Fruit fly (Drosophila melanogaster) whole organism, embryonic: ENCODE data around the gene glob1.
A peak's percentile ranks its signal among the peaks of the same experiment; 100 is the strongest.

Experiments used
- ATbp ChIP-seq: fragments of 200-800 bp; sonication (Bioruptor generic); optimal IDR thresholded peaks from 2 replicates; lab custom pipeline; 2017; ENCODE audit warnings: missing biosample characterization, mild to moderate bottlenecking, missing genetic modification characterization, missing genetic modification reagents
- Atf3 ChIP-seq: fragments of 200-800 bp; sonication (Bioruptor generic); optimal IDR thresholded peaks from 3 replicates; lab custom pipeline; 2016; ENCODE audit warnings: missing biosample characterization, missing genetic modification characterization
- CG10147 ChIP-seq: fragments of 200-800 bp; sonication (Bioruptor generic); optimal IDR thresholded peaks from 2 replicates; lab custom pipeline; 2019; ENCODE audit warnings: missing biosample characterization, mild to moderate bottlenecking, missing genetic modification characterization, moderate library complexity
- CG10543 ChIP-seq: fragments of 200-800 bp; sonication (Bioruptor generic); optimal IDR thresholded peaks from 3 replicates; lab custom pipeline; 2017; ENCODE audit warnings: missing biosample characterization, mild to moderate bottlenecking, missing genetic modification characterization, moderate library complexity
- CG11398 ChIP-seq: fragments of 200-800 bp; sonication (Bioruptor generic); optimal IDR thresholded peaks from 2 replicates; lab custom pipeline; 2016; ENCODE audit warnings: missing biosample characterization, missing genetic modification characterization
- CG12659 ChIP-seq: fragments of 200-800 bp; sonication (Bioruptor generic); optimal IDR thresholded peaks from 3 replicates; lab custom pipeline; 2017; ENCODE audit warnings: mild to moderate bottlenecking, missing biosample characterization, missing genetic modification reagents, missing genetic modification characterization
- CG13287 ChIP-seq: fragments of 200-800 bp; sonication (Bioruptor generic); IDR thresholded peaks from 2 replicates; pipeline ENCODE4 v1.3.6; 2022; ENCODE audit warnings: missing biosample characterization, missing genetic modification characterization; ENCODE audit not compliant: partially characterized antibody
- CG13624 ChIP-seq: fragments of 200-800 bp; sonication (Bioruptor generic); optimal IDR thresholded peaks from 2 replicates; lab custom pipeline; 2016; ENCODE audit warnings: missing biosample characterization, missing genetic modification characterization
- CG14710 ChIP-seq: fragments of 200-800 bp; sonication (Bioruptor generic); optimal IDR thresholded peaks from 3 replicates; lab custom pipeline; 2019; ENCODE audit warnings: missing biosample characterization, mild to moderate bottlenecking, missing genetic modification characterization, moderate library complexity
- CG14860 ChIP-seq: fragments of 200-800 bp; sonication (Bioruptor generic); IDR thresholded peaks from 3 replicates; pipeline ENCODE4 v1.3.6; 2022; ENCODE audit warnings: missing biosample characterization, missing genetic modification characterization; ENCODE audit not compliant: partially characterized antibody
- CG17912 ChIP-seq: fragments of 200-800 bp; sonication (Bioruptor generic); optimal IDR thresholded peaks from 2 replicates; lab custom pipeline; 2018; ENCODE audit warnings: missing biosample characterization, mild to moderate bottlenecking, missing genetic modification characterization
- CG32532 ChIP-seq: fragments of 200-800 bp; sonication (Bioruptor generic); IDR thresholded peaks from 2 replicates; pipeline ENCODE4 v1.3.6; 2022; ENCODE audit warnings: missing biosample characterization, missing genetic modification characterization
- CG6765 ChIP-seq: fragments of 200-800 bp; sonication (Bioruptor generic); optimal IDR thresholded peaks from 3 replicates; lab custom pipeline; 2017; ENCODE audit warnings: missing biosample characterization, mild to moderate bottlenecking, missing genetic modification characterization
- CG7357 ChIP-seq: fragments of 200-800 bp; sonication (Bioruptor generic); IDR thresholded peaks from 3 replicates; pipeline ENCODE4 v1.3.6; 2022; ENCODE audit warnings: missing biosample characterization, missing genetic modification characterization
- CG8089 ChIP-seq: fragments of 200-800 bp; sonication (Bioruptor generic); optimal IDR thresholded peaks from 3 replicates; lab custom pipeline; 2016; ENCODE audit warnings: missing biosample characterization, missing genetic modification characterization
- CTCF ChIP-seq: fragments of 200-800 bp; sonication (Bioruptor generic); optimal IDR thresholded peaks from 2 replicates; lab custom pipeline; 2017; ENCODE audit warnings: missing biosample characterization, mild to moderate bottlenecking, missing genetic modification characterization, moderate library complexity
- Camta ChIP-seq: fragments of 200-800 bp; sonication (Bioruptor generic); optimal IDR thresholded peaks from 2 replicates; lab custom pipeline; 2016; ENCODE audit warnings: missing biosample characterization, missing genetic modification characterization
- Doc3 ChIP-seq: fragments of 200-800 bp; sonication (Bioruptor generic); IDR thresholded peaks from 3 replicates; pipeline ENCODE4 v1.3.6; 2022; ENCODE audit warnings: missing biosample characterization, missing genetic modification characterization; ENCODE audit not compliant: partially characterized antibody
- Dp ChIP-seq: fragments of 200-800 bp; sonication (Bioruptor generic); optimal IDR thresholded peaks from 2 replicates; lab custom pipeline; 2018; ENCODE audit warnings: missing biosample characterization, mild to moderate bottlenecking, missing genetic modification characterization, moderate library complexity
- Dref ChIP-seq: fragments of 200-800 bp; sonication (Bioruptor generic); IDR thresholded peaks from 2 replicates; pipeline ENCODE4 v1.3.6; 2022; ENCODE audit warnings: missing biosample characterization, missing genetic modification characterization
- Fer1 ChIP-seq: fragments of 200-800 bp; sonication (Bioruptor generic); optimal IDR thresholded peaks from 2 replicates; lab custom pipeline; 2017; ENCODE audit warnings: missing biosample characterization, mild to moderate bottlenecking, missing genetic modification characterization
- Mes4 ChIP-seq: fragments of 200-800 bp; sonication (Bioruptor generic); optimal IDR thresholded peaks from 2 replicates; lab custom pipeline; 2016; ENCODE audit warnings: missing biosample characterization, missing genetic modification characterization
- Sry-β ChIP-seq: fragments of 200-800 bp; sonication (Bioruptor generic); optimal IDR thresholded peaks from 2 replicates; lab custom pipeline; 2018; ENCODE audit warnings: missing biosample characterization, mild to moderate bottlenecking, missing genetic modification characterization, moderate library complexity
- abd-A ChIP-seq: fragments of 200-800 bp; sonication (Bioruptor generic); optimal IDR thresholded peaks from 3 replicates; lab custom pipeline; 2019; ENCODE audit warnings: missing biosample characterization, mild to moderate bottlenecking, missing genetic modification characterization, moderate library complexity
- amos ChIP-seq: fragments of 200-800 bp; sonication (Bioruptor generic); IDR thresholded peaks from 2 replicates; pipeline ENCODE4 v1.3.6; 2022; ENCODE audit warnings: missing biosample characterization, missing genetic modification characterization; ENCODE audit not compliant: partially characterized antibody
- ato ChIP-seq: fragments of 200-800 bp; sonication (Bioruptor generic); IDR thresholded peaks from 2 replicates; pipeline ENCODE4 v1.3.6; 2022; ENCODE audit warnings: missing biosample characterization, missing genetic modification characterization; ENCODE audit not compliant: partially characterized antibody
- cad ChIP-seq: fragments of >200 bp; optimal IDR thresholded peaks from 2 replicates; lab custom pipeline; 2017; ENCODE audit warnings: missing biosample characterization, missing genetic modification characterization
- chinmo ChIP-seq: fragments of 200-800 bp; sonication (Bioruptor generic); IDR thresholded peaks from 4 replicates; pipeline ENCODE4 v1.3.6; 2022; ENCODE audit warnings: missing biosample characterization, missing genetic modification characterization; ENCODE audit not compliant: partially characterized antibody
- dmrt11E ChIP-seq: fragments of 200-800 bp; sonication (Bioruptor generic); optimal IDR thresholded peaks from 3 replicates; lab custom pipeline; 2018; ENCODE audit warnings: missing biosample characterization, mild to moderate bottlenecking, missing genetic modification characterization, moderate library complexity
- hbn ChIP-seq: fragments of 200-800 bp; sonication (Bioruptor generic); IDR thresholded peaks from 2 replicates; pipeline ENCODE4 v1.3.6; 2022; ENCODE audit warnings: missing biosample characterization, missing genetic modification characterization; ENCODE audit not compliant: partially characterized antibody
- knrl ChIP-seq: fragments of 200-800 bp; sonication (Bioruptor generic); IDR thresholded peaks from 3 replicates; pipeline ENCODE4 v1.3.6; 2022; ENCODE audit warnings: missing biosample characterization, missing genetic modification characterization; ENCODE audit not compliant: partially characterized antibody
- luna ChIP-seq: fragments of 200-800 bp; sonication (Bioruptor generic); optimal IDR thresholded peaks from 2 replicates; lab custom pipeline; 2016; ENCODE audit warnings: missing biosample characterization, missing genetic modification characterization
- nerfin-1 ChIP-seq: fragments of 200-800 bp; sonication (Bioruptor generic); optimal IDR thresholded peaks from 3 replicates; lab custom pipeline; 2019; ENCODE audit warnings: missing biosample characterization, mild to moderate bottlenecking, missing genetic modification characterization, moderate library complexity
- pho ChIP-seq: fragments of 200-800 bp; sonication (Bioruptor generic); optimal IDR thresholded peaks from 2 replicates; lab custom pipeline; 2016; ENCODE audit warnings: missing biosample characterization, missing genetic modification characterization
- pnt ChIP-seq: fragments of 200-800 bp; sonication (Bioruptor generic); optimal IDR thresholded peaks from 3 replicates; lab custom pipeline; 2016; ENCODE audit warnings: missing biosample characterization, missing genetic modification characterization
- pzg ChIP-seq: fragments of 200-800 bp; sonication (Bioruptor generic); optimal IDR thresholded peaks from 3 replicates; lab custom pipeline; 2018; ENCODE audit warnings: missing biosample characterization, mild to moderate bottlenecking, missing genetic modification characterization, moderate library complexity
- row ChIP-seq: fragments of 200-800 bp; sonication (Bioruptor generic); IDR thresholded peaks from 3 replicates; pipeline ENCODE4 v1.3.6; 2022; ENCODE audit warnings: missing biosample characterization, missing genetic modification characterization
- sc ChIP-seq, 3 experiments: fragments of >200 bp in 2 of 3; fragments of 200-800 bp in 1 of 3; sonication (Bioruptor generic) in 1 of 3; optimal IDR thresholded peaks; 2 replicates in 2 of 3; 3 replicates in 1 of 3; lab custom pipeline; 2017; ENCODE audit warnings: mild to moderate bottlenecking in 1 of 3, missing biosample characterization in 1 of 3, missing genetic modification characterization in 1 of 3, missing genetic modification reagents in 1 of 3
- sd ChIP-seq: fragments of 200-800 bp; sonication (Bioruptor generic); optimal IDR thresholded peaks from 3 replicates; lab custom pipeline; 2018; ENCODE audit warnings: missing biosample characterization, mild to moderate bottlenecking, missing genetic modification characterization, moderate library complexity
- slbo ChIP-seq: fragments of 200-800 bp; sonication (Bioruptor generic); IDR thresholded peaks from 2 replicates; pipeline ENCODE4 v1.3.6; 2022; ENCODE audit warnings: missing biosample characterization, missing genetic modification characterization
- twi ChIP-seq: fragments of 200-800 bp; optimal IDR thresholded peaks from 2 replicates; lab custom pipeline; 2019; ENCODE audit warnings: missing biosample characterization, mild to moderate bottlenecking, missing genetic modification characterization, moderate library complexity
- vnd ChIP-seq: fragments of 200-800 bp; sonication (Bioruptor generic); IDR thresholded peaks from 3 replicates; pipeline ENCODE4 v1.3.6; 2022; ENCODE audit warnings: missing biosample characterization, missing genetic modification characterization; ENCODE audit not compliant: partially characterized antibody

glob1 gene

dm6 chr3R:15934952-15935351, 30.5 kb upstream of the glob1 start, which contains the start of gene Sap47 (continued):
- peak; percentile 76 for TF ChIP-seq Doc3
- peak; percentile 63 for TF ChIP-seq Dp (GFP tag; lab: Kevin White, UChicago)
- TF ChIP-seq abd-A = peak; percentile 96
- peak; percentile 54; the same call in 2 of the 3 replicates for TF ChIP-seq row (GFP tag; lab: Robert Waterston, UW)
- TF ChIP-seq CG10147 (GFP tag; lab: Kevin White, UChicago) = peak; percentile 18
- TF ChIP-seq CG10543 (GFP tag; lab: Kevin White, UChicago) = peak; percentile 7
- peak; percentile 68 for TF ChIP-seq Sry-β (GFP tag; lab: Kevin White, UChicago)
- no peak for TF ChIP-seq CG8089
- TF ChIP-seq CTCF (GFP tag; lab: Kevin White, UChicago) = no peak
- TF ChIP-seq CG7357 (GFP tag; lab: Robert Waterston, UW) = no peak
- TF ChIP-seq Camta (GFP tag; lab: Kevin White, UChicago) = no peak
- TF ChIP-seq CG11398 = no peak
- no peak for TF ChIP-seq CG17912
- TF ChIP-seq CG13287 = peak; percentile 90
- no peak for TF ChIP-seq cad (GFP tag; lab: Kevin White, UChicago)
- peak; percentile 64 for TF ChIP-seq Dref (GFP tag; lab: Robert Waterston, UW)
- no peak for TF ChIP-seq pnt (GFP tag; lab: Kevin White, UChicago)
- peak; percentile 77 for TF ChIP-seq knrl (GFP tag; lab: Robert Waterston, UW)
- TF ChIP-seq pho (GFP tag; lab: Kevin White, UChicago) = no peak
- peak; percentile 96 for TF ChIP-seq chinmo (GFP tag; lab: Robert Waterston, UW)
- peak; percentile 56 for TF ChIP-seq slbo (GFP tag; lab: Robert Waterston, UW)
- TF ChIP-seq twi (tag; lab: Kevin White, UChicago) = peak; percentile 2
- peak; percentile 80 for TF ChIP-seq ato (GFP tag; lab: Robert Waterston, UW)
- TF ChIP-seq Atf3 (GFP tag; lab: Kevin White, UChicago) = no peak
- TF ChIP-seq CG13624 (GFP tag; lab: Kevin White, UChicago) = peak; percentile 81
- TF ChIP-seq CG6765 (GFP tag; lab: Kevin White, UChicago) = no peak
- peak; percentile 17 for TF ChIP-seq CG14710 (tag; lab: Kevin White, UChicago)
- peak; percentile 80 for TF ChIP-seq pzg (GFP tag; lab: Kevin White, UChicago)
- no peak for TF ChIP-seq Mes4 (GFP tag; lab: Kevin White, UChicago)
- TF ChIP-seq vnd = peak; percentile 75
- no peak for TF ChIP-seq Fer1 (GFP tag; lab: Kevin White, UChicago)
- TF ChIP-seq amos = peak; percentile 88
- TF ChIP-seq dmrt11E (tag; lab: Kevin White, UChicago) = no peak
- peak; percentile 87 for TF ChIP-seq nerfin-1 (tag; lab: Kevin White, UChicago)
- TF ChIP-seq CG32532 (GFP tag; lab: Robert Waterston, UW) = peak; percentile 10; the same call in 1 of the 2 replicates
- peak; percentile 74 for TF ChIP-seq sd (tag; lab: Kevin White, UChicago)
- TF ChIP-seq luna (GFP tag; lab: Kevin White, UChicago) = no peak
- TF ChIP-seq hbn (GFP tag; lab: Robert Waterston, UW) = peak; percentile 83
- no peak for TF ChIP-seq sc (optimal IDR thresholded peaks at IDR 0.05; lab: Kevin White, UChicago)
- no peak for TF ChIP-seq sc (GFP tag; optimal IDR thresholded peaks at IDR 0.05; lab: Kevin White, UChicago)
- TF ChIP-seq ATbp = no peak
- TF ChIP-seq CG12659 (GFP tag; lab: Kevin White, UChicago) = peak; percentile 49
- peak; percentile 74 for TF ChIP-seq CG14860 (GFP tag; lab: Robert Waterston, UW)
